Worm (Caenorhabditis elegans): ENCODE results near the gene nrf-5.

Gene nrf-5

DNA sequence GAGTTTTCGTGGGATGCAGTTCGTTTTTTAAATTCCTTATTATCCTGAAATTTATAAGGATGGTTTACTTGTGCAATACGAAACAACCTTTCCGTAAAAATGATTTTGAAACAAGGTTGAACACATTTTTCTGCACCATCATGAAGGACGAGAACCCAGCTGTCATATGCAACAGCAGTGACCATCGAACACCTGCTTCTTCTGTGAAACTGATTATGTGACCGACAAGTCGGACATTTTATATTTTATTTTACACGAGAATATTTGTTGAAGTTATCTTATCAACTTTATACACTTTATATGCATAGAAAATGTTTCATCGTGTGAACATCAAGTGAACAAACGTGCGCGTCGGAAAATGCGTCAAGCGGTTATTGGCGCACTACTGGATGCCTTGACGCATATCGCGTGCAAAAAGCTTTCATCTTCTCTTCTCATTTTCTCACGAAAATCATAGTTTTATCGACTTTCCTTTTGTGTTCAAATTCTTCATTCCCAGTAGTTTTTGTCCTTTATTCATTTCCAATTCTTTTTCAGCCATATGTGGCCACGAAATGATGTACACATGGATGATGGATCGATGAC, 9.2 kb upstream of the nrf-5 start, which contains the start of gene sel-10 (continued):
- TF ChIP-seq zag-1 (tag; optimal IDR thresholded peaks at IDR 0.05): no peak
- peak; percentile 23 for TF ChIP-seq F10B5.3 (tag; optimal IDR thresholded peaks at IDR 0.05)
- no peak for TF ChIP-seq lin-39 (tag; optimal IDR thresholded peaks at IDR 0.05)
- peak; percentile 74 for TF ChIP-seq rbr-2 (tag; optimal IDR thresholded peaks at IDR 0.05)
- TF ChIP-seq lir-3 (tag; optimal IDR thresholded peaks at IDR 0.05): no peak
- TF ChIP-seq T20F7.1 (GFP tag; optimal IDR thresholded peaks at IDR 0.05): peak; percentile 67
- TF ChIP-seq F37D6.2 (tag; optimal IDR thresholded peaks at IDR 0.05): peak; percentile 36
- TF ChIP-seq pha-4 (GFP tag; IDR thresholded peaks at IDR 0.05): peak; percentile 30; the same call in 1 of the 2 replicates
- TF ChIP-seq pha-4 (tag; optimal IDR thresholded peaks at IDR 0.05): peak; percentile 47
- no peak for TF ChIP-seq zip-11 (GFP tag; IDR thresholded peaks at IDR 0.05)
- TF ChIP-seq dmd-6 (GFP tag; IDR thresholded peaks at IDR 0.05): peak; percentile 70
- TF ChIP-seq daf-16 (GFP tag; optimal IDR thresholded peaks at IDR 0.05): no peak
- TF ChIP-seq daf-16 (tag; optimal IDR thresholded peaks at IDR 0.05): peak; percentile 38
- no peak for TF ChIP-seq egl-43 (GFP tag; IDR thresholded peaks at IDR 0.05)
- TF ChIP-seq snpc-4 (tag; optimal IDR thresholded peaks at IDR 0.05): no peak

DNA sequence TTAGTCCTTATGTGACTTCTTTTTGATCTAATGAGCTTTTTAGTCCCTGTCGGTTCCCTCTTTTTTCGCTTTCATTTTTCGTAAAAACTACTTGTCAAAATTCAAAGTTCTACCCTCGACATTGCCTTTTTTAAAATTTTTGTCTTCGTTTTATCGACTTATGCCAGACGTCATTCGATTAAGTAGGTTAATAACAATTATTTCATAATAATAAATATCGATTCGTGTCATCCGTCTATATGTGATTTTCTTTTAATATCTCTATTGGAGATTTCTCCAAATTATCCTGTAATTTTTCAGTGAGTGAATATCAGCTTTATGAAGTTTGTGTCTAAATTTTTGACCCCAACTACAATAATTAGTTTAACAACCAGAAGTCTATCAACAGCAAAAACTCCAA, 5.3 kb upstream of the nrf-5 start, which contains the start of gene hpo-31:
Gene hpo-31, plus strand, starts transcription at position 301 of the 400 bp plus-strand sequence.
- TF ChIP-seq nhr-10 (tag; optimal IDR thresholded peaks at IDR 0.05): no peak
- TF ChIP-seq F10B5.3 (tag; optimal IDR thresholded peaks at IDR 0.05): no peak
- TF ChIP-seq aha-1 (tag): peak; percentile 72

DNA sequence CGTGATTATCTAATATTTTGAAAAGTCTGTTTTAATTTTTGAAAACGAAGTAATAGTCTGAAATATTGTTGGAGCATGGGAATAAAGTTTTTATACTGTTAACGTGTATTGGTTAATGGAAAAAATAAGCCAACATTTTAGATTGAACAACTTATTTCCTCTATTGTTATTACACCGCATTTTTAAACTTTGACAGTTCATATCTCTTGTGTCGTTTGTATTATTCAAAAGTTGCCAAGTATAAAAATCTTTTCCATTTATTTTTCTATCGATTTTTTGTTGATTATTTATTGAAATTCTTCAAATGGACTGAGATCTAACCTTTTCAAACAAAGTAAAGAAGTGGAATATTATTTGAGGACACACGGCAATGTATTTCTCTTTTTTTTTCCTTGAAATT, 2.7 kb downstream of the nrf-5 start, which contains the start of gene str-165:
Gene str-165, plus strand, starts transcription at position 301 of the 400 bp plus-strand sequence.
- TF ChIP-seq tag-97 (GFP tag; IDR thresholded peaks at IDR 0.05) (no peak), unc-62 (GFP tag; optimal IDR thresholded peaks at IDR 0.05 in 1 of 2) (peak in 1 of 2 experiments; percentile 61), unc-62 (tag; optimal IDR thresholded peaks at IDR 0.05) (no peak), madf-5 (GFP tag; IDR thresholded peaks at IDR 0.05) (no peak), nhr-11 (tag; optimal IDR thresholded peaks at IDR 0.05) (no peak), dve-1 (tag; optimal IDR thresholded peaks at IDR 0.05; ENCODE audit: insufficient read depth) (no peak), lin-13 (GFP tag; optimal IDR thresholded peaks at IDR 0.05) (no peak)

DNA sequence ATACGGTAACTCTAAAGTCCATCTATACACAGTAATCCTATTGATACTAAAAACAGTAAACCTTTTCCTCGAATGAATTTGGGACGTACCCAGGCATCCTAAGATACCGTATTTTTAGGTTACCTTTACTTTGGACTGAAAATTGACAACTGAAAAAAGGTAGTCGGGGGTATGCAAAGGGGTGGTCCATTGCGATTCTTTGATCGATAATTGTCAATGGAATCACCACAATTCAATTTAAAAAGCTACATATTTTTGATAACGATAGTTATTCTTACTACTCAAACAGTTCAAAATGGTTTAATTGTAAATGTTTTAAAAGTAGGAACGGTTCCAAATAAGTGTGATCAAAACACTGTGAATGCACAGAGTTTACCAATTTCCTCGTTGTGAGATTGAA, 5.9 kb downstream of the nrf-5 start, which contains the start of gene srx-129:
Gene srx-129, plus strand, starts transcription at position 301 of the 400 bp plus-strand sequence.
- TF ChIP-seq vab-7 (GFP tag; IDR thresholded peaks at IDR 0.05) (no peak), ceh-32 (tag; optimal IDR thresholded peaks at IDR 0.05; ENCODE audit: poor library complexity) (no peak), nhr-237 (tag; optimal IDR thresholded peaks at IDR 0.05) (no peak), daf-16 (GFP tag; optimal IDR thresholded peaks at IDR 0.05) (no peak), daf-16 (tag; optimal IDR thresholded peaks at IDR 0.05) (no peak), fos-1 (tag; optimal IDR thresholded peaks at IDR 0.05) (no peak), egl-43 (GFP tag; IDR thresholded peaks at IDR 0.05) (no peak), ZK546.5 (tag; optimal IDR thresholded peaks at IDR 0.05) (no peak), arid-1 (GFP tag; conservative IDR thresholded peaks at IDR 0.05) (no peak), aly-2 (tag; optimal IDR thresholded peaks at IDR 0.05) (no peak), mep-1 (tag; optimal IDR thresholded peaks at IDR 0.05) (no peak)

DNA sequence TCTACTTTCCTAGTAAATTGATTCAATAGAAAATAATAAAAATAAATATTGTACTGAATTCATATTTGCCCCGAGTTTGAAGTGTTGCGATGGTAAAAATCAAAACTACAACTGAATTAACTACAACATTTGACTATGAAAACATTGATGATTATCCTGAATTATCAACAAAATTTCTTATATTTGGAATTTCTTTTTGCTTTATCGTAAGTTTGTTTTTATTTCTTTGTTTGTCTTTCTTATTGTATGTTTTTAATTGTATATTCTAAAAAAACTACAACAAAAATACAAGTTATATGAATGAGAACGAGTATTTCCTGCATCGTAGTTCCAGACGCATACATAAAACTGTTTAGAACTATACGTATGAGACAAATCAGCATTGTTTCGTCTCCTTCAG, 9.1 kb downstream of the nrf-5 start, which contains the start of gene srx-128:
Gene srx-128, plus strand, starts transcription at position 301 of the 400 bp plus-strand sequence.
- TF ChIP-seq Y48G9A.11 (GFP tag; IDR thresholded peaks at IDR 0.05) (no peak), ceh-28 (tag; optimal IDR thresholded peaks at IDR 0.05) (no peak), nhr-25 (tag; optimal IDR thresholded peaks at IDR 0.05; ENCODE audit: borderline replicate concordance, insufficient read depth) (no peak), ceh-82 (tag; optimal IDR thresholded peaks at IDR 0.05) (no peak), daf-12 (tag; optimal IDR thresholded peaks at IDR 0.05) (no peak), dmd-6 (GFP tag; IDR thresholded peaks at IDR 0.05) (no peak), ZK546.5 (tag; optimal IDR thresholded peaks at IDR 0.05) (no peak), lin-29 (GFP tag; IDR thresholded peaks at IDR 0.05) (no peak), madf-9 (GFP tag; conservative IDR thresholded peaks at IDR 0.05) (no peak), tra-1 (GFP tag; IDR thresholded peaks at IDR 0.05) (no peak), aha-1 (tag) (no peak), hlh-30 (tag; optimal IDR thresholded peaks at IDR 0.05; ENCODE audit: insufficient read depth) (no peak), ztf-11 (tag; optimal IDR thresholded peaks at IDR 0.05) (no peak)

Measured in whole organism, L4 larva.